Fruit fly (Drosophila melanogaster): ENCODE results near the gene Lk6.

Lk6 gene

DNA sequence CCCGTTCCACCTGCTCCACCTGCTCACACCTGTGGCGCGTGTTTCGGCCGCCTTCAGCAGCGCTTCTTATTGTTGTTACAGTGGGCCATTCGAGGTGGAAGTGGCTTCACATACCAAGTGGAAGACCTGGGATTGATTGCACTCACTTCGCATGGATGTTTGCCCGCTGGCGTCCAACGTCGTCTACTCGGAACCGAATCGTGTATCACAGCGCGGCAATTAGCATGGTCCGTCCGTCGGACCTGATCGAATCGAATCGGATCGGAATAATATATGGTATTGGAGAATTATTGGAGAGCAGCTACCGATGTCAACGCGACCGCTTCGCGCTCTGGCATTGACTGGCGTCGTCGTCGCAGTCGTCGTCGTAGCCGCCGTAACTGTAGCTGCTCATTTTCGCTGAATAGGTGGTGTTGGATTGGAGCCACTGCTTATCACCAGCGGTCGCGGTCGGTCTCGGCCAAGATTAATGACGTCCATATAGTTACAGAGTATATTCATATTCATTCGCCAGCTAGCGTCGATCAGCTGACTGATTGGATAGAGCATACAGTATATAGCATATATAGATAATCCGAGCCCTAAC is 48.7 kb upstream of the Lk6 start, which contains the start of gene ClC-a (continued):
- peak; percentile 20 for TF ChIP-seq grn (GFP tag; optimal IDR thresholded peaks at IDR 0.05)
- TF ChIP-seq CG5180 (GFP tag; optimal IDR thresholded peaks at IDR 0.05), result peak; percentile 15
- TF ChIP-seq crp (GFP tag; optimal IDR thresholded peaks at IDR 0.05), result peak in 1 of 2 experiments; percentile 15
- TF ChIP-seq amos (GFP tag; IDR thresholded peaks at IDR 0.05; ENCODE audit: partially characterized antibody), result peak; percentile 14; the same call in 1 of the 2 replicates
- TF ChIP-seq Usf (GFP tag; optimal IDR thresholded peaks at IDR 0.05), result no peak
- TF ChIP-seq ci (GFP tag; IDR thresholded peaks at IDR 0.05), result 0 out of 3 replicates have a peak, but pooled peaks have one; percentile 44
- TF ChIP-seq CG7839 (tag; optimal IDR thresholded peaks at IDR 0.05), result no peak
- TF ChIP-seq CG2712 (tag; optimal IDR thresholded peaks at IDR 0.05), result no peak
- no peak for TF ChIP-seq CG7963 (GFP tag; IDR thresholded peaks at IDR 0.05; ENCODE audit: partially characterized antibody)
- TF ChIP-seq sd (tag; optimal IDR thresholded peaks at IDR 0.05), result peak; percentile 47
- 0 out of 2 replicates have a peak, but pooled peaks have one; percentile 11 for TF ChIP-seq vvl (GFP tag; IDR thresholded peaks at IDR 0.05)
- TF ChIP-seq mirr (GFP tag; optimal IDR thresholded peaks at IDR 0.05), result peak; percentile 54
- TF ChIP-seq CG15514 (GFP tag; optimal IDR thresholded peaks at IDR 0.05), result no peak
- TF ChIP-seq BtbVII (GFP tag; optimal IDR thresholded peaks at IDR 0.05), result peak; percentile 23
- TF ChIP-seq HLH54F (GFP tag; optimal IDR thresholded peaks at IDR 0.05), result peak; percentile 3
- peak; percentile 81 for TF ChIP-seq sens (GFP tag)
- TF ChIP-seq CG18599 (GFP tag; optimal IDR thresholded peaks at IDR 0.05), result peak; percentile 8
- TF ChIP-seq Pdp1 (GFP tag; optimal IDR thresholded peaks at IDR 0.05), result peak in 1 of 2 experiments; percentile 27
- TF ChIP-seq abd-A (tag; optimal IDR thresholded peaks at IDR 0.05), result peak; percentile 1
- peak; percentile 61 for TF ChIP-seq sug (tag; optimal IDR thresholded peaks at IDR 0.05)
- no peak for TF ChIP-seq slp2 (GFP tag; optimal IDR thresholded peaks at IDR 0.05)
- peak; percentile 29; the same call in 1 of the 2 replicates for TF ChIP-seq seq (GFP tag; IDR thresholded peaks at IDR 0.05)
- TF ChIP-seq schlank (tag; optimal IDR thresholded peaks at IDR 0.05), result peak; percentile 33
- peak; percentile 19 for TF ChIP-seq Meics (GFP tag; optimal IDR thresholded peaks at IDR 0.05)
- 0 out of 3 replicates have a peak, but pooled peaks have one; percentile 37 for TF ChIP-seq CG2199 (GFP tag; IDR thresholded peaks at IDR 0.05)
- TF ChIP-seq klu (GFP tag; IDR thresholded peaks at IDR 0.05), result no peak
- peak; percentile 76 for TF ChIP-seq Med (GFP tag)
- TF ChIP-seq B-H2 (GFP tag; optimal IDR thresholded peaks at IDR 0.05), result peak; percentile 8
- peak; percentile 89 for TF ChIP-seq Adf1 (GFP tag; IDR thresholded peaks at IDR 0.05)
- TF ChIP-seq Dp (GFP tag; optimal IDR thresholded peaks at IDR 0.05), result no peak
- 0 out of 2 replicates have a peak, but pooled peaks have one; percentile 32 for TF ChIP-seq Atf6 (GFP tag; IDR thresholded peaks at IDR 0.05)
- TF ChIP-seq CG2678 (tag; optimal IDR thresholded peaks at IDR 0.05), result peak; percentile 3
- TF ChIP-seq exex (tag; optimal IDR thresholded peaks at IDR 0.05), result peak; percentile 81
- peak; percentile 21 for TF ChIP-seq HHEX (GFP tag; optimal IDR thresholded peaks at IDR 0.05)
- no peak for TF ChIP-seq Nf-YA (GFP tag; IDR thresholded peaks at IDR 0.05)
- TF ChIP-seq Dll (GFP tag; IDR thresholded peaks at IDR 0.05; ENCODE audit: partially characterized antibody), result 0 out of 4 replicates have a peak, but pooled peaks have one; percentile 36
- peak; percentile 94 for TF ChIP-seq CG13894 (tag; optimal IDR thresholded peaks at IDR 0.05)
- TF ChIP-seq lov (optimal IDR thresholded peaks at IDR 0.05), result no peak
- TF ChIP-seq lov (GFP tag; IDR thresholded peaks at IDR 0.05), result no peak
- TF ChIP-seq D19A (tag; optimal IDR thresholded peaks at IDR 0.05), result peak; percentile 29
- no peak for TF ChIP-seq CG10366 (GFP tag; IDR thresholded peaks at IDR 0.05)
- TF ChIP-seq ftz-f1 (GFP tag; optimal IDR thresholded peaks at IDR 0.05), result peak; percentile 45
- peak; percentile 54 for TF ChIP-seq lab (GFP tag; optimal IDR thresholded peaks at IDR 0.05)
- TF ChIP-seq Blimp-1 (GFP tag; optimal IDR thresholded peaks at IDR 0.05), result no peak
- TF ChIP-seq CG3281 (GFP tag; optimal IDR thresholded peaks at IDR 0.05), result peak; percentile 14
- 0 out of 3 replicates have a peak, but pooled peaks have one; percentile 17 for TF ChIP-seq HLH4C (GFP tag; IDR thresholded peaks at IDR 0.05; ENCODE audit: partially characterized antibody)
- TF ChIP-seq Vsx1 (GFP tag; optimal IDR thresholded peaks at IDR 0.05), result no peak
